Fruit fly (Drosophila melanogaster) whole organism, embryonic: Measurements from ENCODE around the gene CG7275.

Experiments used
- BEAF-32 ChIP-seq: fragments of 200-800 bp; sonication (Bioruptor generic); optimal IDR thresholded peaks from 3 replicates; lab custom pipeline; 2017; ENCODE audit warnings: missing biosample characterization, missing genetic modification characterization, mild to moderate bottlenecking, moderate library complexity, missing genetic modification reagents
- BtbVII ChIP-seq: fragments of 200-800 bp; sonication (Bioruptor generic); optimal IDR thresholded peaks from 3 replicates; lab custom pipeline; 2017; ENCODE audit warnings: missing biosample characterization, mild to moderate bottlenecking, missing genetic modification characterization
- CG11093 ChIP-seq: fragments of 200-800 bp; sonication (Bioruptor generic); IDR thresholded peaks from 3 replicates; pipeline ENCODE4 v1.3.6; 2022; ENCODE audit warnings: missing biosample characterization, missing genetic modification characterization
- CG12659 ChIP-seq: fragments of 200-800 bp; sonication (Bioruptor generic); optimal IDR thresholded peaks from 3 replicates; lab custom pipeline; 2017; ENCODE audit warnings: mild to moderate bottlenecking, missing biosample characterization, missing genetic modification reagents, missing genetic modification characterization
- CG13287 ChIP-seq: fragments of 200-800 bp; sonication (Bioruptor generic); IDR thresholded peaks from 2 replicates; pipeline ENCODE4 v1.3.6; 2022; ENCODE audit warnings: missing biosample characterization, missing genetic modification characterization; ENCODE audit not compliant: partially characterized antibody
- CG14710 ChIP-seq: fragments of 200-800 bp; sonication (Bioruptor generic); optimal IDR thresholded peaks from 3 replicates; lab custom pipeline; 2019; ENCODE audit warnings: missing biosample characterization, mild to moderate bottlenecking, missing genetic modification characterization, moderate library complexity
- CG15073 ChIP-seq: fragments of 200-800 bp; sonication (Bioruptor generic); optimal IDR thresholded peaks from 2 replicates; lab custom pipeline; 2016; ENCODE audit warnings: missing biosample characterization, missing genetic modification characterization
- CG15479 ChIP-seq: fragments of 200-800 bp; sonication (Bioruptor generic); optimal IDR thresholded peaks from 3 replicates; lab custom pipeline; 2019; ENCODE audit warnings: missing biosample characterization, mild to moderate bottlenecking, missing genetic modification characterization, moderate library complexity
- CG15514 ChIP-seq: fragments of 200-800 bp; sonication (Bioruptor generic); optimal IDR thresholded peaks from 3 replicates; lab custom pipeline; 2017; ENCODE audit warnings: missing biosample characterization, missing genetic modification characterization, mild to moderate bottlenecking, moderate library complexity, missing genetic modification reagents
- CHES-1-like ChIP-seq: fragments of 200-800 bp; sonication (Bioruptor generic); optimal IDR thresholded peaks from 2 replicates; lab custom pipeline; 2016; ENCODE audit warnings: missing biosample characterization, missing genetic modification characterization
- Dp ChIP-seq: fragments of 200-800 bp; sonication (Bioruptor generic); optimal IDR thresholded peaks from 2 replicates; lab custom pipeline; 2018; ENCODE audit warnings: missing biosample characterization, mild to moderate bottlenecking, missing genetic modification characterization, moderate library complexity
- E2f2 ChIP-seq: fragments of 200-800 bp; sonication (Bioruptor generic); IDR thresholded peaks from 2 replicates; pipeline ENCODE4 v1.3.6; 2022; ENCODE audit warnings: missing biosample characterization, missing genetic modification characterization
- Hr3 ChIP-seq: fragments of 200-800 bp; sonication (Bioruptor generic); optimal IDR thresholded peaks from 3 replicates; lab custom pipeline; 2016; ENCODE audit warnings: missing biosample characterization, missing genetic modification characterization
- MBD-R2 ChIP-seq: fragments of 200-800 bp; sonication (Bioruptor generic); IDR thresholded peaks from 2 replicates; pipeline ENCODE4 v1.3.6; 2022; ENCODE audit warnings: missing biosample characterization, missing genetic modification characterization
- MTF-1 ChIP-seq: fragments of 200-800 bp; sonication (Bioruptor generic); optimal IDR thresholded peaks from 2 replicates; lab custom pipeline; 2018; ENCODE audit warnings: missing biosample characterization, mild to moderate bottlenecking, missing genetic modification characterization, borderline replicate concordance
- Med ChIP-seq: fragments of 200-800 bp; sonication (Bioruptor generic); peaks from one replicate; lab custom pipeline; 2016; ENCODE audit warnings: missing biosample characterization, missing genetic modification characterization, mild to moderate bottlenecking, inconsistent platforms, moderate library complexity
- Myb ChIP-seq: fragments of 200-800 bp; sonication (Bioruptor generic); optimal IDR thresholded peaks from 2 replicates; lab custom pipeline; 2016; ENCODE audit warnings: missing biosample characterization, missing genetic modification characterization
- Nf-YC ChIP-seq: fragments of 200-800 bp; optimal IDR thresholded peaks from 3 replicates; lab custom pipeline; 2019; ENCODE audit warnings: missing biosample characterization, mild to moderate bottlenecking, missing genetic modification characterization, moderate library complexity
- Pdp1 ChIP-seq, 2 experiments: fragments of 200-800 bp; sonication (Bioruptor generic); optimal IDR thresholded peaks; 3 replicates each; lab custom pipeline; 2016; ENCODE audit warnings: missing biosample characterization in 2 of 2, missing genetic modification characterization in 2 of 2, mild to moderate bottlenecking in 1 of 2, moderate library complexity in 1 of 2
- Scr ChIP-seq: fragments of 200-800 bp; sonication (Bioruptor generic); IDR thresholded peaks from 2 replicates; pipeline ENCODE4 v1.3.6; 2022; ENCODE audit warnings: missing biosample characterization, missing genetic modification characterization; ENCODE audit not compliant: partially characterized antibody
- Sox100B ChIP-seq: fragments of 200-800 bp; sonication (Bioruptor generic); optimal IDR thresholded peaks from 3 replicates; lab custom pipeline; 2018; ENCODE audit warnings: missing biosample characterization, mild to moderate bottlenecking, missing genetic modification characterization
- ato ChIP-seq: fragments of 200-800 bp; sonication (Bioruptor generic); IDR thresholded peaks from 2 replicates; pipeline ENCODE4 v1.3.6; 2022; ENCODE audit warnings: missing biosample characterization, missing genetic modification characterization; ENCODE audit not compliant: partially characterized antibody
- crc ChIP-seq: fragments of 200-800 bp; sonication (Bioruptor generic); optimal IDR thresholded peaks from 2 replicates; lab custom pipeline; 2016; ENCODE audit warnings: missing biosample characterization, missing genetic modification characterization
- ems ChIP-seq: fragments of 200-800 bp; sonication (Bioruptor generic); optimal IDR thresholded peaks from 3 replicates; lab custom pipeline; 2016; ENCODE audit warnings: missing biosample characterization, missing genetic modification characterization
- exex ChIP-seq: fragments of 200-800 bp; sonication (Bioruptor generic); optimal IDR thresholded peaks from 4 replicates; lab custom pipeline; 2018; ENCODE audit warnings: missing biosample characterization, mild to moderate bottlenecking, missing genetic modification characterization, moderate library complexity
- eyg ChIP-seq: fragments of 200-800 bp; sonication (Bioruptor generic); optimal IDR thresholded peaks from 3 replicates; lab custom pipeline; 2016; ENCODE audit warnings: missing biosample characterization, missing genetic modification characterization
- gfzf ChIP-seq: fragments of 200-800 bp; sonication (Bioruptor generic); optimal IDR thresholded peaks from 2 replicates; lab custom pipeline; 2016; ENCODE audit warnings: missing biosample characterization, mild to moderate bottlenecking, missing genetic modification characterization, moderate library complexity
- hth ChIP-seq: fragments of >200 bp; optimal IDR thresholded peaks from 2 replicates; lab custom pipeline; 2017; ENCODE audit warnings: inconsistent platforms
- jing ChIP-seq: fragments of 200-800 bp; sonication (Bioruptor generic); optimal IDR thresholded peaks from 2 replicates; lab custom pipeline; 2018; ENCODE audit warnings: missing biosample characterization, mild to moderate bottlenecking, missing genetic modification characterization
- lmd ChIP-seq: fragments of 200-800 bp; sonication (Bioruptor generic); IDR thresholded peaks from 2 replicates; pipeline ENCODE4 v1.3.6; 2022; ENCODE audit warnings: missing biosample characterization, missing genetic modification characterization
- mam ChIP-seq: fragments of 200-800 bp; sonication (Bioruptor generic); optimal IDR thresholded peaks from 3 replicates; lab custom pipeline; 2016; ENCODE audit warnings: missing biosample characterization, missing genetic modification characterization
- mirr ChIP-seq: fragments of 200-800 bp; sonication (Bioruptor generic); optimal IDR thresholded peaks from 3 replicates; lab custom pipeline; 2018; ENCODE audit warnings: missing biosample characterization, mild to moderate bottlenecking, missing genetic modification characterization
- nau ChIP-seq: fragments of 200-800 bp; sonication (Bioruptor generic); optimal IDR thresholded peaks from 3 replicates; lab custom pipeline; 2017; ENCODE audit warnings: missing biosample characterization, mild to moderate bottlenecking, missing genetic modification characterization, missing genetic modification reagents
- pho ChIP-seq: fragments of 200-800 bp; sonication (Bioruptor generic); optimal IDR thresholded peaks from 2 replicates; lab custom pipeline; 2016; ENCODE audit warnings: missing biosample characterization, missing genetic modification characterization
- ro ChIP-seq: fragments of 200-800 bp; sonication (Bioruptor generic); IDR thresholded peaks from 2 replicates; pipeline ENCODE4 v1.3.6; 2022; ENCODE audit warnings: missing biosample characterization, missing genetic modification characterization
- sens ChIP-seq: fragments of 200-800 bp; sonication (Bioruptor generic); peaks from one replicate; lab custom pipeline; 2016; ENCODE audit warnings: missing biosample characterization, missing genetic modification characterization

The CG7275 gene

DNA sequence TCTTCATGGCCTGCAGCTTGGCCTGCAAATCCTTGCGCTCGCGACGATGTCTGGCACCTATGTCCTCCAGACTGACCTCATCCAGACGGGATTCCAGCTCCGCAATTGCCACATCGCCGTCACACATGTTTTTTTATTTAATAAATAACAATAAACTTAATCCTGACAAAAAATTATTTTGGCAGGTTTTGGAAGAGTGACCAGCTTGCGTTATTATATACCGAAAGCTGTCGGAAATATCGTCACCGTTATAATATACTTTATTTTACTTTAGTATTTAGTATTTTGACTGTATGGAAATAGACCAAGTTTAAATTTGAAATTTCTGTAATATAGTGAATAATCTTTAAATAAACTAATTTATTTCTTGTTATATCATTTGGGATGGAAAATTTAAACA, 5.9 kb downstream of the CG7275 start, which contains the start of gene CG7857 (continued):
- TF ChIP-seq Scr (GFP tag; lab: Robert Waterston, UW): 0 out of 2 replicates have a peak, but pooled peaks have one; percentile 22
- TF ChIP-seq nau: no peak
- TF ChIP-seq CG15073 (GFP tag; lab: Kevin White, UChicago): no peak
- TF ChIP-seq CHES-1-like (GFP tag; lab: Kevin White, UChicago): no peak
- peak; percentile 72 for TF ChIP-seq Dp (GFP tag; lab: Kevin White, UChicago)
- TF ChIP-seq CG13287 (GFP tag; lab: Robert Waterston, UW): peak; percentile 31; the same call in 1 of the 2 replicates
- no peak for TF ChIP-seq CG15479 (GFP tag; lab: Kevin White, UChicago)
- no peak for TF ChIP-seq eyg (GFP tag; lab: Kevin White, UChicago)
- TF ChIP-seq CG11093 (GFP tag; lab: Robert Waterston, UW): no peak
- TF ChIP-seq CG12659 (GFP tag; lab: Kevin White, UChicago): peak; percentile 5
- TF ChIP-seq CG14710 (tag; lab: Kevin White, UChicago): peak; percentile 64
- TF ChIP-seq exex: no peak
- peak; percentile 63 for TF ChIP-seq MBD-R2 (GFP tag; lab: Robert Waterston, UW)
- TF ChIP-seq Nf-YC (tag; lab: Kevin White, UChicago): no peak
- TF ChIP-seq gfzf (GFP tag; lab: Kevin White, UChicago): peak; percentile 62
- TF ChIP-seq jing (GFP tag; lab: Kevin White, UChicago): no peak
- TF ChIP-seq Sox100B (GFP tag; lab: Kevin White, UChicago): no peak
- peak; percentile 43 for TF ChIP-seq Myb
- no peak for TF ChIP-seq Hr3 (GFP tag; lab: Kevin White, UChicago)
- TF ChIP-seq BEAF-32 (GFP tag; lab: Kevin White, UChicago): peak; percentile 56
- no peak for TF ChIP-seq hth
- TF ChIP-seq ato (GFP tag; lab: Robert Waterston, UW): no peak
- TF ChIP-seq pho (GFP tag; lab: Kevin White, UChicago): no peak
- no peak for TF ChIP-seq ro
- TF ChIP-seq ems (GFP tag; lab: Kevin White, UChicago): no peak
- no peak for TF ChIP-seq lmd
- TF ChIP-seq E2f2 (GFP tag; lab: Robert Waterston, UW): peak; percentile 81

DNA sequence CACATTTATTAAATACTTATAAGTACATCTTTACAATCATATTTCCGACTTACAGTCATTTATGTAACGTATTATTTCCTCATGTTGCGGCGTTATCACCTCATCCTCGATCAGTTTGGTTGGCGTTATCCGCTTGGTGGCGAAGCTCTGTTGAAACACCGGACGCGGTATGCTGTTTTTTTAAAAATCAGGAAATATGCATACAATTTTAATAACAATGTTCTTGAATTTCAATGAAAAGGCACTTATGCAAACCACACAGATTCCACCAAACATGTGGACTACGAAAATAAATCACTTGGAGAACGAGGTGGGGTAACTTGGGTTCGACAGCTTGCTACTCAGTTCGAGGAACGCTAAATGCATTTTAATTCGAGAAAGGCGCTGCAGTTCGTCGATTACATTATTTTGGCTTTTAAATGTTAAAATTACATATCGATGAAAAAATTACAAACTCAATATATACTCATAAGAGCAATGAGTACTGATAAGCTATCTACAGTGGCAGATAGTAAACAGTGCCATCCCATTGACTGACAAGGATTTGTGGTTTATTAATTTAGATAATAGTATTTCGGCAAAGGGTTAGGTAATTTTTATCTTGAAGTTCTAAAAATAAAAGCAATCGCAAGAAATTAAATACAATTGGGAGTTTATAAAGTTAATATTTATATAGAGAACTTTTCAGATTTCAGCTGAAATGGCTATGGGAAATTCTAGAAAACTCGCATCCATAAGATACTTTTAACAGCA, 7.6 kb downstream of the CG7275 start:
- TF ChIP-seq gfzf (GFP tag; lab: Kevin White, UChicago) (no peak), mam (GFP tag; lab: Kevin White, UChicago) (no peak), Pdp1 (GFP tag; optimal IDR thresholded peaks at IDR 0.05; lab: Kevin White, UChicago) (peak in 1 of 2 experiments; percentile 58), Med (GFP tag; lab: Kevin White, UChicago) (peak; percentile 21), CG15514 (GFP tag; lab: Kevin White, UChicago) (no peak), exex (peak; percentile 25), mirr (GFP tag; lab: Kevin White, UChicago) (peak; percentile 8), sens (GFP tag; lab: Kevin White, UChicago) (peak; percentile 66), eyg (GFP tag; lab: Kevin White, UChicago) (no peak), BtbVII (peak; percentile 11), MTF-1 (GFP tag; lab: Kevin White, UChicago) (no peak), crc (GFP tag; lab: Kevin White, UChicago) (no peak)
